Worm (Caenorhabditis elegans) whole organism, early embryonic: ENCODE measurements around the gene viro-2.
"Not testable (repeated sequence)": the region's sequence is repeated elsewhere in the genome, so short reads cannot be mapped to it uniquely, and the experiment has no call there.

Experiments used
- B0310.2 ChIP-seq: sonication (generic microtip); optimal IDR thresholded peaks from 2 replicates; lab custom pipeline; 2016; ENCODE audit warnings: mild to moderate bottlenecking, missing genetic modification characterization, missing compliant biosample characterization
- F13C5.2 ChIP-seq: sonication (generic microtip); optimal IDR thresholded peaks from 2 replicates; lab custom pipeline; 2017; ENCODE audit warnings: mild to moderate bottlenecking, missing genetic modification characterization, inconsistent platforms, missing compliant biosample characterization
- aly-1 ChIP-seq: sonication (generic microtip); optimal IDR thresholded peaks from 2 replicates; lab custom pipeline; 2016; ENCODE audit warnings: missing genetic modification characterization, missing compliant biosample characterization
- ama-1 ChIP-seq: fragments of 150-350 bp; optimal IDR thresholded peaks from 2 replicates; lab custom pipeline; 2014
- ceh-13 ChIP-seq: fragments of 200-800 bp; sonication (Bioruptor generic); optimal IDR thresholded peaks from 2 replicates; lab custom pipeline; 2018; ENCODE audit warnings: mild to moderate bottlenecking, missing genetic modification characterization, missing compliant biosample characterization
- ceh-36 ChIP-seq: sonication (generic microtip); optimal IDR thresholded peaks from 2 replicates; lab custom pipeline; 2016; ENCODE audit warnings: missing genetic modification characterization, inconsistent platforms, missing compliant biosample characterization
- ets-7 ChIP-seq: sonication (generic microtip); optimal IDR thresholded peaks from 2 replicates; lab custom pipeline; 2016; ENCODE audit warnings: missing genotype, missing genetic modification characterization, missing compliant biosample characterization
- flt-1 ChIP-seq: fragments of 200-800 bp; sonication (Bioruptor generic); IDR thresholded peaks from 2 replicates; pipeline ENCODE4 v1.3.6; 2022; ENCODE audit warnings: missing genetic modification characterization, missing compliant biosample characterization
- hmbx-1 ChIP-seq: sonication (generic microtip); optimal IDR thresholded peaks from 2 replicates; lab custom pipeline; 2016; ENCODE audit warnings: mild to moderate bottlenecking, missing genetic modification characterization, missing compliant biosample characterization
- hmg-4 ChIP-seq: fragments of 200-800 bp; sonication (Bioruptor generic); optimal IDR thresholded peaks from 2 replicates; lab custom pipeline; 2018; ENCODE audit warnings: mild to moderate bottlenecking, missing genetic modification characterization, missing compliant biosample characterization
- hnd-1 ChIP-seq: sonication (generic microtip); optimal IDR thresholded peaks from 2 replicates; lab custom pipeline; 2016; ENCODE audit warnings: missing genetic modification characterization, missing compliant biosample characterization
- pes-1 ChIP-seq: fragments of 200-800 bp; sonication (Bioruptor generic); IDR thresholded peaks from 2 replicates; pipeline ENCODE4 v1.3.6; 2022; ENCODE audit warnings: missing genetic modification reagents, missing genetic modification characterization, missing compliant biosample characterization
- scrt-1 ChIP-seq: fragments of 200-800 bp; sonication (Bioruptor generic); IDR thresholded peaks from 2 replicates; pipeline ENCODE4 v1.3.6; 2022; ENCODE audit warnings: missing genetic modification characterization, missing compliant biosample characterization
- sea-1 ChIP-seq: fragments of 200-800 bp; sonication (Bioruptor generic); conservative IDR thresholded peaks from 2 replicates; pipeline ENCODE4 v1.3.6; 2022; ENCODE audit warnings: missing genetic modification characterization, missing compliant biosample characterization
- tbx-11 ChIP-seq: fragments of 200-800 bp; sonication (Bioruptor generic); IDR thresholded peaks from 2 replicates; pipeline ENCODE4 v1.3.6; 2022; ENCODE audit warnings: missing genetic modification characterization, missing compliant biosample characterization
- tbx-37 ChIP-seq: fragments of 200-800 bp; sonication (Bioruptor generic); conservative IDR thresholded peaks from 2 replicates; pipeline ENCODE4 v1.3.6; 2022; ENCODE audit warnings: missing genetic modification reagents, missing genetic modification characterization, missing compliant biosample characterization
- tra-4 ChIP-seq: sonication (generic microtip); optimal IDR thresholded peaks from 2 replicates; lab custom pipeline; 2017; ENCODE audit warnings: missing genetic modification characterization, missing compliant biosample characterization

The viro-2 gene

ce11 chrIII:7128601-7129000 is at the start of gene viro-2:
TSS of gene viro-2 (plus strand) at chrIII:7128901.
- TF ChIP-seq ets-7 (tag; lab: Kevin White, UChicago); tbx-37 (GFP tag; lab: Robert Waterston, UW); B0310.2 (tag; lab: Kevin White, UChicago): not testable (repeated sequence)

ce11 chrIII:7080689-7081088 is 48.0 kb upstream of the viro-2 start, which contains the start of gene ZK418.7:
TSS of gene ZK418.7 (minus strand) at chrIII:7080789.
- TF ChIP-seq ets-7 (tag; lab: Kevin White, UChicago) (no peak), tra-4 (tag; lab: Kevin White, UChicago) (no peak), ceh-13 (GFP tag; lab: Kevin White, UChicago) (no peak), aly-1 (no peak), F13C5.2 (tag; lab: Kevin White, UChicago) (no peak), ama-1 (lab: Kevin White, UChicago) (no peak), sea-1 (GFP tag; lab: Robert Waterston, UW) (no peak), tbx-37 (GFP tag; lab: Robert Waterston, UW) (no peak), B0310.2 (tag; lab: Kevin White, UChicago) (no peak), ceh-36 (no peak)

ce11 chrIII:7081488-7081887 is 47.2 kb upstream of the viro-2 start:
- TF ChIP-seq aly-1 (no peak), tra-4 (tag; lab: Kevin White, UChicago) (no peak), sea-1 (GFP tag; lab: Robert Waterston, UW) (no peak), ceh-36 (no peak), B0310.2 (tag; lab: Kevin White, UChicago) (no peak), tbx-11 (no peak), hmg-4 (GFP tag; lab: Kevin White, UChicago) (no peak), hnd-1 (no peak), ama-1 (lab: Kevin White, UChicago) (no peak), pes-1 (GFP tag; lab: Robert Waterston, UW) (no peak), ets-7 (tag; lab: Kevin White, UChicago) (no peak)

- TF ChIP-seq flt-1 (GFP tag; lab: Robert Waterston, UW) (no peak), hnd-1 (no peak), tbx-11 (no peak), sea-1 (GFP tag; lab: Robert Waterston, UW) (no peak), tra-4 (tag; lab: Kevin White, UChicago) (no peak), hmbx-1 (tag; lab: Kevin White, UChicago) (no peak), ets-7 (tag; lab: Kevin White, UChicago) (no peak), tbx-37 (GFP tag; lab: Robert Waterston, UW) (no peak), ama-1 (lab: Kevin White, UChicago) (no peak), aly-1 (no peak)
These were observed 45.6 kb upstream of the viro-2 start for ce11 chrIII:7083106-7083505.

ce11 chrIII:7084908-7085307 is 43.8 kb upstream of the viro-2 start, which contains the start of gene tofu-7:
TSS of gene tofu-7 (minus strand) at chrIII:7085018.
- TF ChIP-seq ceh-13 (GFP tag; lab: Kevin White, UChicago), result no peak

ce11 chrIII:7087180-7087579 is 41.5 kb upstream of the viro-2 start:
- TF ChIP-seq hmbx-1 (tag; lab: Kevin White, UChicago) (no peak), tra-4 (tag; lab: Kevin White, UChicago) (no peak), hnd-1 (no peak), sea-1 (GFP tag; lab: Robert Waterston, UW) (no peak), ama-1 (lab: Kevin White, UChicago) (no peak), scrt-1 (no peak), ceh-13 (GFP tag; lab: Kevin White, UChicago) (no peak), ets-7 (tag; lab: Kevin White, UChicago) (no peak), aly-1 (no peak)

ce11 chrIII:7087691-7088323 is 40.9 kb upstream of the viro-2 start, which contains the start of gene fubl-2:
TSS of gene fubl-2 (minus strand) at chrIII:7087741.
- TF ChIP-seq F13C5.2 (tag; lab: Kevin White, UChicago) (no peak), tbx-37 (GFP tag; lab: Robert Waterston, UW) (peak; percentile 64; the same call in 1 of the 2 replicates), sea-1 (GFP tag; lab: Robert Waterston, UW) (no peak), B0310.2 (tag; lab: Kevin White, UChicago) (no peak), hmg-4 (GFP tag; lab: Kevin White, UChicago) (no peak)

- no peak for TF ChIP-seq hmg-4 (GFP tag; lab: Kevin White, UChicago)
These were observed 38.2 kb upstream of the viro-2 start, which contains the start of gene ZK418.10 for ce11 chrIII:7090545-7090944. TSS of gene ZK418.10 (minus strand) at chrIII:7090692.

- TF ChIP-seq F13C5.2 (tag; lab: Kevin White, UChicago) (no peak), sea-1 (GFP tag; lab: Robert Waterston, UW) (no peak), pes-1 (GFP tag; lab: Robert Waterston, UW) (no peak), tbx-11 (no peak), ceh-36 (no peak), ceh-13 (GFP tag; lab: Kevin White, UChicago) (no peak), ets-7 (tag; lab: Kevin White, UChicago) (no peak), B0310.2 (tag; lab: Kevin White, UChicago) (no peak), aly-1 (no peak), hmbx-1 (tag; lab: Kevin White, UChicago) (no peak), tbx-37 (GFP tag; lab: Robert Waterston, UW) (no peak), hnd-1 (no peak), scrt-1 (no peak), tra-4 (tag; lab: Kevin White, UChicago) (no peak), ama-1 (lab: Kevin White, UChicago) (no peak), flt-1 (GFP tag; lab: Robert Waterston, UW) (no peak)
These were observed 37.7 kb upstream of the viro-2 start, which contains the start of gene ZK418.2 for ce11 chrIII:7091042-7091441. TSS of gene ZK418.2 (plus strand) at chrIII:7091342.
